Fruit fly (Drosophila melanogaster) whole organism, wandering third instar larva: Measurements from ENCODE around the gene Teh1.

Experiments
- CG32264 ChIP-seq: fragments of 200-800 bp; sonication (Bioruptor generic); optimal IDR thresholded peaks from 2 replicates; lab custom pipeline; 2016; ENCODE audit warnings: missing biosample characterization, missing genetic modification characterization
- CG9705 ChIP-seq: fragments of 200-800 bp; sonication (Bioruptor generic); optimal IDR thresholded peaks from 2 replicates; lab custom pipeline; 2018; ENCODE audit warnings: missing biosample characterization, mild to moderate bottlenecking, missing genetic modification characterization
- Dfd ChIP-seq: fragments of >200 bp; optimal IDR thresholded peaks from 2 replicates; lab custom pipeline; 2017; ENCODE audit warnings: missing biosample characterization, missing genetic modification characterization
- Dif ChIP-seq: fragments of 200-275, 200-300 bp; sonication (Bioruptor generic); optimal IDR thresholded peaks from 2 replicates; lab custom pipeline; 2018; ENCODE audit warnings: missing biosample characterization, missing genetic modification characterization; ENCODE audit not compliant: partially characterized antibody
- GATAd ChIP-seq: sonication (Bioruptor generic); optimal IDR thresholded peaks from 2 replicates; lab custom pipeline; 2016; ENCODE audit warnings: missing biosample characterization, missing genetic modification characterization
- HLH106 ChIP-seq: fragments of 200-800 bp; optimal IDR thresholded peaks from 3 replicates; lab custom pipeline; 2019; ENCODE audit warnings: missing biosample characterization, mild to moderate bottlenecking, missing genetic modification characterization, moderate library complexity
- Hr78 ChIP-seq: fragments of >200 bp; optimal IDR thresholded peaks from 2 replicates; lab custom pipeline; 2017; ENCODE audit warnings: missing biosample characterization, missing genetic modification characterization
- Hr83 ChIP-seq: fragments of 200-300 bp; sonication (Bioruptor generic); optimal IDR thresholded peaks from 2 replicates; lab custom pipeline; 2016; ENCODE audit warnings: missing biosample characterization, mild to moderate bottlenecking, missing genetic modification characterization, moderate library complexity; ENCODE audit not compliant: poor library complexity, severe bottlenecking
- Jra ChIP-seq: sonication (Bioruptor generic); optimal IDR thresholded peaks from 2 replicates; lab custom pipeline; 2016; ENCODE audit warnings: missing biosample characterization, missing genetic modification characterization
- Myc ChIP-seq: fragments of >200 bp; optimal IDR thresholded peaks from 2 replicates; lab custom pipeline; 2017
- N ChIP-seq: fragments of >200 bp; optimal IDR thresholded peaks from 2 replicates; lab custom pipeline; 2018; ENCODE audit warnings: missing biosample characterization, missing external identifiers, missing genetic modification characterization
- OdsH ChIP-seq: fragments of 200-800 bp; sonication (Bioruptor generic); optimal IDR thresholded peaks from 2 replicates; lab custom pipeline; 2016; ENCODE audit warnings: missing biosample characterization, mild to moderate bottlenecking, missing genetic modification characterization
- Sp1 ChIP-seq: fragments of 200-800 bp; sonication (Bioruptor generic); optimal IDR thresholded peaks from 3 replicates; lab custom pipeline; 2019; ENCODE audit warnings: missing biosample characterization, mild to moderate bottlenecking, missing genetic modification characterization, moderate library complexity
- Vsx2 ChIP-seq: fragments of 200-300, 225-300 bp; sonication (Bioruptor generic); optimal IDR thresholded peaks from 2 replicates; lab custom pipeline; 2018; ENCODE audit warnings: missing biosample characterization, missing genetic modification characterization; ENCODE audit not compliant: partially characterized antibody
- br ChIP-seq: fragments of 200-800 bp; sonication (Bioruptor generic); optimal IDR thresholded peaks from 2 replicates; lab custom pipeline; 2016; ENCODE audit warnings: missing biosample characterization, missing genetic modification characterization
- dl ChIP-seq, 2 experiments: fragments of 175-275, 200-275 bp in 1 of 2; fragments of 200-275 bp in 1 of 2; sonication (Bioruptor generic); optimal IDR thresholded peaks; lab custom pipeline; 2018; ENCODE audit warnings: mild to moderate bottlenecking in 2 of 2, missing biosample characterization in 2 of 2, missing genetic modification characterization in 2 of 2, moderate library complexity in 2 of 2; ENCODE audit not compliant: partially characterized antibody in 2 of 2, insufficient read depth in 1 of 2
- dmrt93B ChIP-seq: fragments of 200-800 bp; sonication (Bioruptor generic); optimal IDR thresholded peaks from 2 replicates; lab custom pipeline; 2018; ENCODE audit warnings: missing biosample characterization, mild to moderate bottlenecking, missing genetic modification characterization
- dsf ChIP-seq: sonication (Bioruptor generic); optimal IDR thresholded peaks from 2 replicates; lab custom pipeline; 2016; ENCODE audit warnings: missing biosample characterization, missing genetic modification characterization, borderline replicate concordance
- foxo ChIP-seq, 2 experiments: fragments of 200-800 bp; sonication (Bioruptor generic); optimal IDR thresholded peaks; 2 replicates in 1 of 2; 3 replicates in 1 of 2; lab custom pipeline; 2016 to 2017; ENCODE audit warnings: missing biosample characterization in 2 of 2, missing genetic modification characterization in 2 of 2
- h ChIP-seq: fragments of 200-800 bp; sonication (Bioruptor generic); optimal IDR thresholded peaks from 3 replicates; lab custom pipeline; 2016; ENCODE audit warnings: missing biosample characterization, mild to moderate bottlenecking, missing genetic modification characterization
- jim ChIP-seq: fragments of 175-275, 200-325 bp; sonication (Bioruptor generic); optimal IDR thresholded peaks from 2 replicates; lab custom pipeline; 2016; ENCODE audit warnings: missing biosample characterization, mild to moderate bottlenecking, missing genetic modification characterization
- lola ChIP-seq: fragments of >200 bp; optimal IDR thresholded peaks from 2 replicates; lab custom pipeline; 2017; ENCODE audit warnings: missing biosample characterization, missing genetic modification characterization
- pan ChIP-seq: fragments of >200 bp; optimal IDR thresholded peaks from 2 replicates; lab custom pipeline; 2017
- psq ChIP-seq: fragments of 200-800 bp; sonication (Bioruptor generic); optimal IDR thresholded peaks from 3 replicates; lab custom pipeline; 2017; ENCODE audit warnings: missing biosample characterization, mild to moderate bottlenecking, missing genetic modification characterization, moderate library complexity
- sv ChIP-seq: fragments of 200-800 bp; sonication (Bioruptor generic); optimal IDR thresholded peaks from 3 replicates; lab custom pipeline; 2016; ENCODE audit warnings: missing biosample characterization, missing genetic modification characterization
- usp ChIP-seq: fragments of >200 bp; optimal IDR thresholded peaks from 2 replicates; lab custom pipeline; 2017; ENCODE audit warnings: missing biosample characterization, missing genetic modification characterization
- woc ChIP-seq: sonication (Bioruptor generic); optimal IDR thresholded peaks from 2 replicates; lab custom pipeline; 2016; ENCODE audit warnings: missing biosample characterization, mild to moderate bottlenecking, missing genetic modification characterization

Gene Teh1

dm6 chr3R:9860561-9860960, 7.4 kb downstream of the Teh1 start:
- no peak for TF ChIP-seq Hr83 (GFP tag; lab: Kevin White, UChicago)
- TF ChIP-seq Myc (lab: Kevin White, UChicago) = no peak
- no peak for TF ChIP-seq Vsx2 (GFP tag; lab: Kevin White, UChicago)
- TF ChIP-seq pan (lab: Kevin White, UChicago) = no peak
- no peak for TF ChIP-seq sv (GFP tag; lab: Kevin White, UChicago)

- TF ChIP-seq h (GFP tag; lab: Kevin White, UChicago) = no peak
- TF ChIP-seq lola (GFP tag; lab: Kevin White, UChicago) = no peak
- TF ChIP-seq foxo (GFP tag; optimal IDR thresholded peaks at IDR 0.05; lab: Kevin White, UChicago) = no peak
- no peak for TF ChIP-seq jim (GFP tag; lab: Kevin White, UChicago)
Observed at dm6 chr3R:9857785-9858184, 10.1 kb downstream of the Teh1 start.

- TF ChIP-seq woc (no peak), jim (GFP tag; lab: Kevin White, UChicago) (no peak), Myc (lab: Kevin White, UChicago) (no peak), Dif (GFP tag; lab: Kevin White, UChicago) (no peak), lola (GFP tag; lab: Kevin White, UChicago) (no peak), GATAd (no peak)
Observed at dm6 chr3R:9851653-9852052, 16.3 kb downstream of the Teh1 start.

- TF ChIP-seq foxo (GFP tag; optimal IDR thresholded peaks at IDR 0.05; lab: Kevin White, UChicago) (no peak), usp (GFP tag; lab: Kevin White, UChicago) (no peak), Hr78 (GFP tag; lab: Kevin White, UChicago) (no peak), psq (GFP tag; lab: Kevin White, UChicago) (no peak), GATAd (no peak), Myc (lab: Kevin White, UChicago) (no peak), CG32264 (GFP tag; lab: Kevin White, UChicago) (no peak), dl (GFP tag; optimal IDR thresholded peaks at IDR 0.05; lab: Kevin White, UChicago; ENCODE audit: insufficient read depth in 1 of 2, partially characterized antibody in 2 of 2) (no peak), sv (GFP tag; lab: Kevin White, UChicago) (no peak), dsf (GFP tag; lab: Kevin White, UChicago) (no peak), CG9705 (GFP tag; lab: Kevin White, UChicago) (no peak), Hr83 (GFP tag; lab: Kevin White, UChicago) (no peak), N (GFP tag; lab: Kevin White, UChicago) (no peak), Jra (GFP tag; lab: Kevin White, UChicago) (no peak), Vsx2 (GFP tag; lab: Kevin White, UChicago) (no peak), woc (no peak)
Observed at dm6 chr3R:9823723-9824122, 44.2 kb downstream of the Teh1 start, which contains the start of gene CG34302. TSS of gene CG34302 (minus strand) at chr3R:9823823.

dm6 chr3R:9821091-9821490, 46.8 kb downstream of the Teh1 start, which contains the start of gene CG42857:
TSS of gene CG42857 (minus strand) at chr3R:9821191.
- TF ChIP-seq Hr78 (GFP tag; lab: Kevin White, UChicago) = no peak
- TF ChIP-seq psq (GFP tag; lab: Kevin White, UChicago) = no peak
- TF ChIP-seq Vsx2 (GFP tag; lab: Kevin White, UChicago) = no peak

- no peak for TF ChIP-seq pan (lab: Kevin White, UChicago)
- no peak for TF ChIP-seq psq (GFP tag; lab: Kevin White, UChicago)
- no peak for TF ChIP-seq Hr83 (GFP tag; lab: Kevin White, UChicago)
- TF ChIP-seq dmrt93B (GFP tag; lab: Kevin White, UChicago) = no peak
- TF ChIP-seq Sp1 (GFP tag; lab: Kevin White, UChicago) = no peak
- no peak for TF ChIP-seq Dfd (GFP tag; lab: Kevin White, UChicago)
- TF ChIP-seq HLH106 = no peak
- TF ChIP-seq OdsH (GFP tag; lab: Kevin White, UChicago) = no peak
- TF ChIP-seq dl (GFP tag; optimal IDR thresholded peaks at IDR 0.05; lab: Kevin White, UChicago; ENCODE audit: insufficient read depth in 1 of 2, partially characterized antibody in 2 of 2) = no peak
- no peak for TF ChIP-seq sv (GFP tag; lab: Kevin White, UChicago)
- TF ChIP-seq Myc (lab: Kevin White, UChicago) = no peak
- TF ChIP-seq lola (GFP tag; lab: Kevin White, UChicago) = no peak
- TF ChIP-seq foxo (GFP tag; optimal IDR thresholded peaks at IDR 0.05; lab: Kevin White, UChicago) = no peak
- TF ChIP-seq usp (GFP tag; lab: Kevin White, UChicago) = no peak
- no peak for TF ChIP-seq br (GFP tag; lab: Kevin White, UChicago)
Observed at dm6 chr3R:9819777-9820176, 48.1 kb downstream of the Teh1 start, which contains the start of gene CG9458. TSS of gene CG9458 (minus strand) at chr3R:9819877.
